Fruit fly (Drosophila melanogaster): ENCODE data around the gene Josd.
A peak's percentile ranks its signal among the peaks of the same experiment; 100 is the strongest.

Josd gene

dm6 chrX:6291083-6291699 lies 30.2 kb downstream of the Josd start, which contains the start of the genes Rpt4 and mldr (continued):
- TF ChIP-seq CG11560 (tag; IDR thresholded peaks at IDR 0.05) (no peak), CG31224 (GFP tag; IDR thresholded peaks at IDR 0.05) (no peak), CG2202 (tag; optimal IDR thresholded peaks at IDR 0.05) (no peak), Ada2b (GFP tag; IDR thresholded peaks at IDR 0.05) (no peak), CG8924 (tag; optimal IDR thresholded peaks at IDR 0.05) (peak; percentile 10), nmo (GFP tag; optimal IDR thresholded peaks at IDR 0.05) (peak; percentile 40), bowl (GFP tag; IDR thresholded peaks at IDR 0.05) (no peak), Elba2 (GFP tag; optimal IDR thresholded peaks at IDR 0.05) (peak; percentile 77), Doc3 (GFP tag; IDR thresholded peaks at IDR 0.05; ENCODE audit: partially characterized antibody) (no peak), CG9797 (GFP tag; optimal IDR thresholded peaks at IDR 0.05) (peak; percentile 93), stwl (tag; optimal IDR thresholded peaks at IDR 0.05) (peak; percentile 38), CG17186 (GFP tag; optimal IDR thresholded peaks at IDR 0.05) (peak; percentile 56), CG7928 (GFP tag; optimal IDR thresholded peaks at IDR 0.05) (peak; percentile 38), CG2712 (tag; optimal IDR thresholded peaks at IDR 0.05) (peak; percentile 18), ewg (GFP tag; optimal IDR thresholded peaks at IDR 0.05) (peak; percentile 32), amos (GFP tag; IDR thresholded peaks at IDR 0.05; ENCODE audit: partially characterized antibody) (peak; percentile 14; the same call in 1 of the 2 replicates), phol (tag; optimal IDR thresholded peaks at IDR 0.05) (peak; percentile 55), Hmr (GFP tag; optimal IDR thresholded peaks at IDR 0.05) (no peak), BEAF-32 (GFP tag; optimal IDR thresholded peaks at IDR 0.05) (peak; percentile 42), z (GFP tag; IDR thresholded peaks at IDR 0.05) (no peak), CG13123 (GFP tag; optimal IDR thresholded peaks at IDR 0.05) (no peak), shn (GFP tag; optimal IDR thresholded peaks at IDR 0.05) (no peak), CG12299 (tag; optimal IDR thresholded peaks at IDR 0.05) (no peak), Rfx (GFP tag; IDR thresholded peaks at IDR 0.05) (0 out of 2 replicates have a peak, but pooled peaks have one; percentile 16), Pdp1 (GFP tag; optimal IDR thresholded peaks at IDR 0.05) (peak in 1 of 2 experiments; percentile 52), sima (GFP tag; optimal IDR thresholded peaks at IDR 0.05) (no peak), CG3847 (GFP tag; IDR thresholded peaks at IDR 0.05) (peak; percentile 59), CG10209 (GFP tag; optimal IDR thresholded peaks at IDR 0.05) (no peak), CG9437 (GFP tag; optimal IDR thresholded peaks at IDR 0.05) (no peak), Atf6 (GFP tag; IDR thresholded peaks at IDR 0.05) (no peak), CG4617 (GFP tag; optimal IDR thresholded peaks at IDR 0.05; ENCODE audit: borderline replicate concordance) (peak; percentile 95), Med (GFP tag) (peak; percentile 80), CG34422 (GFP tag; IDR thresholded peaks at IDR 0.05) (peak; percentile 70; the same call in 1 of the 3 replicates), CG2875 (GFP tag; optimal IDR thresholded peaks at IDR 0.05) (no peak), CG34224 (GFP tag; IDR thresholded peaks at IDR 0.05; ENCODE audit: partially characterized antibody) (peak; percentile 44; the same call in 1 of the 3 replicates), en (GFP tag; optimal IDR thresholded peaks at IDR 0.05) (no peak), CG16815 (GFP tag; optimal IDR thresholded peaks at IDR 0.05) (no peak), wdn (GFP tag; IDR thresholded peaks at IDR 0.05) (no peak), crp (GFP tag; optimal IDR thresholded peaks at IDR 0.05) (peak in 1 of 2 experiments; percentile 53), E2f2 (GFP tag; IDR thresholded peaks at IDR 0.05) (peak; percentile 48; the same call in 1 of the 2 replicates), CG15514 (GFP tag; optimal IDR thresholded peaks at IDR 0.05) (peak; percentile 57), CG3163 (GFP tag; optimal IDR thresholded peaks at IDR 0.05) (no peak), Fer3 (tag; optimal IDR thresholded peaks at IDR 0.05) (no peak), CG7987 (GFP tag; optimal IDR thresholded peaks at IDR 0.05) (no peak), Myb (GFP tag; optimal IDR thresholded peaks at IDR 0.05) (peak; percentile 32), nerfin-2 (GFP tag; IDR thresholded peaks at IDR 0.05; ENCODE audit: partially characterized antibody) (no peak), ham (GFP tag; IDR thresholded peaks at IDR 0.05) (no peak), CG14050 (GFP tag; IDR thresholded peaks at IDR 0.05) (no peak), knrl (GFP tag; IDR thresholded peaks at IDR 0.05; ENCODE audit: partially characterized antibody) (peak; percentile 45; the same call in 1 of the 3 replicates)
